Fruit fly (Drosophila melanogaster): ENCODE data around the gene CalpC.

CalpC gene

DNA sequence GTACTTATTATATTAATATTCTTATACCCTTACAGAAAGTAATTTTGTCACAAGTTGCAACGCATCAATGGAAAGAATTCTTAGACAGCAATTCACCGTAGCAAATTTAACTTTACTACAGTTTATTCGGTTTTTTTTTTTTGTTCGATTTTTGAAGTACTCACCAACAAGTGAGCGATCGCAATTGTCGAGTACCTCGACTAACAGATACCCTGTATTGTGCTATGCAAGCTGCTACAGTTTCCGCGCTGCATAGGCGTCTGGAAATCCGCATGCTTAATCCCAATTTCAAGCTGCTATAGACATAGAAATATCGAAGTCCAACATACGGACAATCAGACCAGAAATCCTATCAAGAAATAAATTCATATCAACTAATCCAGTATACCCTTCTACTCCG is 43.0 kb downstream of the CalpC start:
- TF ChIP-seq HLH106 (tag; optimal IDR thresholded peaks at IDR 0.05) = no peak
- no peak for TF ChIP-seq CG9705 (GFP tag; optimal IDR thresholded peaks at IDR 0.05)
- TF ChIP-seq Hr78 (GFP tag; optimal IDR thresholded peaks at IDR 0.05) = no peak
- TF ChIP-seq CG32264 (GFP tag; optimal IDR thresholded peaks at IDR 0.05) = no peak
- no peak for TF ChIP-seq foxo (GFP tag; optimal IDR thresholded peaks at IDR 0.05)
- TF ChIP-seq lola (GFP tag; optimal IDR thresholded peaks at IDR 0.05) = no peak
- TF ChIP-seq tai (GFP tag; optimal IDR thresholded peaks at IDR 0.05) = no peak
- no peak for TF ChIP-seq Jra (GFP tag; optimal IDR thresholded peaks at IDR 0.05)
- no peak for TF ChIP-seq Dif (GFP tag; optimal IDR thresholded peaks at IDR 0.05; ENCODE audit: partially characterized antibody)
- TF ChIP-seq br (GFP tag; optimal IDR thresholded peaks at IDR 0.05) = no peak
- TF ChIP-seq woc (GFP tag; optimal IDR thresholded peaks at IDR 0.05) = no peak
- no peak for TF ChIP-seq N (GFP tag; optimal IDR thresholded peaks at IDR 0.05)
- TF ChIP-seq usp (GFP tag; optimal IDR thresholded peaks at IDR 0.05) = no peak

DNA sequence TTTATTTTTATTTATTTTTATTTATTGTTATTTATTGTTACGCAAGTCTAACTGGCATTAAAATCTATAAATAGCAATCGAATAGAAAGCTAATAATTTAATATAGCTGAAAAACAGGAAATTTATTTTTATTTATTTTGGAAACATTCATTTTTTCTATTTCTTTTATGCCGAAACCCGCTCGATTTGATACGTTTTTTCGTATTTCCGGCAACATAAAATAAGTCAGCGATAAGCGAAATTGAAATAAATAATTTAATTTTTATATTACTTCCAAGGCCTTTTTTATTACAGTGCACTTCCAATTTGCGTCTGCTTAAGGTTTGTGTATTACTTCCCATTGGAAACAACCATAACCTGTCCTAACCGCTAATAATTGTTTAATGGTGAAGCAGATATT is 46.4 kb downstream of the CalpC start:
- TF ChIP-seq OdsH (GFP tag; optimal IDR thresholded peaks at IDR 0.05) (peak; percentile 23), CG32264 (GFP tag; optimal IDR thresholded peaks at IDR 0.05) (no peak), sv (GFP tag; optimal IDR thresholded peaks at IDR 0.05) (no peak), Dif (GFP tag; optimal IDR thresholded peaks at IDR 0.05; ENCODE audit: partially characterized antibody) (no peak), usp (GFP tag; optimal IDR thresholded peaks at IDR 0.05) (no peak), pan (optimal IDR thresholded peaks at IDR 0.05) (no peak), fru (GFP tag; optimal IDR thresholded peaks at IDR 0.05) (peak; percentile 13), sage (GFP tag; optimal IDR thresholded peaks at IDR 0.05) (peak; percentile 19), lola (GFP tag; optimal IDR thresholded peaks at IDR 0.05) (no peak), HLH106 (tag; optimal IDR thresholded peaks at IDR 0.05) (no peak), Hnf4 (GFP tag; optimal IDR thresholded peaks at IDR 0.05) (no peak), Dfd (GFP tag; optimal IDR thresholded peaks at IDR 0.05) (no peak), dl (GFP tag; optimal IDR thresholded peaks at IDR 0.05; ENCODE audit: insufficient read depth in 1 of 2, partially characterized antibody in 2 of 2) (no peak), ey (GFP tag; optimal IDR thresholded peaks at IDR 0.05) (no peak), Hr83 (GFP tag; optimal IDR thresholded peaks at IDR 0.05; ENCODE audit: poor library complexity, severe bottlenecking) (no peak)

DNA sequence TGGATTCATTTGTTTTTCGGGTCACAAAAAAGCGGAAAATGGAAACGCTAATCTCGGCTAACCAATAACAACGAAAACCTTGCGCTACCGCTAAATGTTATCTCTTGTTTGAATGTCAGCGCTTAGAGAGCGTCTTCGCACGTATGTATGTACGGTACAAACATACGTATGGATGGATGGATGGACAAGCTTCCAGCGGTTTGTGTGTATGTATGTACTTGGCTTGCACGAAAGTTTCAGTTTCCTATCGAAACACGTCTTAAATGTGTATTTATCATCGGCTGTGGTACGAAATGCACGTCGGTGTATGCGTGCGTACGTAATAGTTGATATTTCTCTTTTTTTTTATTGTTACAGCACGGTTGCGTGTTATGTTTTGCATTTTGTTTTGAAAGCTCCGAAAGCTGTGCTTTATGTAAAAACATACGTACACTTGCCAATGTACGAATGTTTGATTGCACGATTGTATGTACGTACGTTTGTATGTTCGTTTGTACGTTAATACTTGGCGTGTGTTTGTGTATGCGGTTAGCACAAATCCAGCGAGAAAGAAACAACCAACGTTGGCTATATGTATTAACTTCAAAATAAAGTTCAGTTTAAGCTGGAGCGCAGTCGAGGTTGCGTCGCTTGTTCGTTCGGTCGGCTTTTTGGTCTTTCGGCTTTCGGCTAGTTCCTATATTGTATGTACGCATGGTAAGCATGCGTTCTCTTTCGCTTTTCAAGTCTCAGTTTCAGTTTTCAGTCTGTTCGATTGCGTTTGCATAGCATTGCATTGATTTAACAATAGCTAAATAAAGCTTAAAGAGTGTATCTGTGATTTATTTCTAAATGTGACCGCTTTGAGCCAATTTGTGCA is 47.2 kb downstream of the CalpC start, which contains the start of gene Fur2:
Gene Fur2, plus strand, starts transcription at position 595 of the 859 bp plus-strand sequence.
- TF ChIP-seq GATAd (GFP tag; optimal IDR thresholded peaks at IDR 0.05) (no peak), Rel (GFP tag; optimal IDR thresholded peaks at IDR 0.05) (peak; percentile 9), Rel (tag; optimal IDR thresholded peaks at IDR 0.05) (no peak)

DNA sequence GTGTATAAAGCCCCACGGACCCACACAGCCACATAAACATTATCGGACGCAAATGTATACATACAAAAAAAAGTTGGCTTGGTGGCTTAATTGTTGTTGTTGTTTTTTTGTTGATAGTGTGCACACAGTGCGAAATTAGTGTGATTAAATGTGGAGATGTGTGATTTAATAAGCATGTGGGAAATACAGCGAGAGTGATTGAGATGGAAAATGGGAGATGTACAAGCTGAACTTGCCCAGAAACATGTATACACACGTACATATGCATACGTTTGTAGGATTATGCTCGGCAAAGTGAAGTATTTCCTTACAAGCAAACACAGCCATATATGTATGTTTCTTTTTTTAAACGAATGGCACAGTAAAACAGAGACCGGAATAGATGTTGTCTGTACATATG is 48.0 kb downstream of the CalpC start:
- TF ChIP-seq psq (GFP tag; optimal IDR thresholded peaks at IDR 0.05) (peak; percentile 19), OdsH (GFP tag; optimal IDR thresholded peaks at IDR 0.05) (peak; percentile 10), Dif (GFP tag; optimal IDR thresholded peaks at IDR 0.05; ENCODE audit: partially characterized antibody) (no peak)

DNA sequence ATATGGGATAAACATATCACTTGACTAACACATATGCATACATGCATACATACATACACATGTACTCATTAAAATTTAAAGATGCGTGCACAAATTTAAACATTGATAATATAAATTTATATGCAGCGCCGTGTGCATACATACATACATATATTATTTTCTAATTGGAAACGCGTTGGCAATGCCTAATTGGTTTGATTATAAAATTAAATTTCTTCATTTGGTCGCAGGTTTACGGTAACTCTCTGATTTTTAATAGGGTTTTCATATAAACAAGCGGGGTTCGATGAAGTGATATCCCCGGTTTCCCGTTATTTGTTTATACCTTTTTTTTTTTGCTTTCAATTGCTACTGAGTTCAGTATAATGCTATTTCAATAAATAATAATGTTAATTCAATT is 48.5 kb downstream of the CalpC start:
- TF ChIP-seq sage (GFP tag; optimal IDR thresholded peaks at IDR 0.05) (no peak), Hr83 (GFP tag; optimal IDR thresholded peaks at IDR 0.05; ENCODE audit: poor library complexity, severe bottlenecking) (no peak), Mio (GFP tag; optimal IDR thresholded peaks at IDR 0.05) (no peak), CG9705 (GFP tag; optimal IDR thresholded peaks at IDR 0.05) (no peak), h (GFP tag; optimal IDR thresholded peaks at IDR 0.05) (no peak), psq (GFP tag; optimal IDR thresholded peaks at IDR 0.05) (no peak), Dfd (GFP tag; optimal IDR thresholded peaks at IDR 0.05) (no peak), Sp1 (GFP tag; optimal IDR thresholded peaks at IDR 0.05) (no peak), dmrt93B (GFP tag; optimal IDR thresholded peaks at IDR 0.05) (no peak), Jra (GFP tag; optimal IDR thresholded peaks at IDR 0.05) (no peak), tai (GFP tag; optimal IDR thresholded peaks at IDR 0.05) (no peak), pan (optimal IDR thresholded peaks at IDR 0.05) (no peak), CG32264 (GFP tag; optimal IDR thresholded peaks at IDR 0.05) (no peak), foxo (GFP tag; optimal IDR thresholded peaks at IDR 0.05) (no peak), HLH106 (tag; optimal IDR thresholded peaks at IDR 0.05) (no peak), rgr (GFP tag; optimal IDR thresholded peaks at IDR 0.05) (no peak), CrebA (GFP tag; optimal IDR thresholded peaks at IDR 0.05; ENCODE audit: borderline replicate concordance) (no peak), br (GFP tag; optimal IDR thresholded peaks at IDR 0.05) (no peak), Dif (GFP tag; optimal IDR thresholded peaks at IDR 0.05; ENCODE audit: partially characterized antibody) (no peak), GATAd (GFP tag; optimal IDR thresholded peaks at IDR 0.05) (no peak)
